Worm (Caenorhabditis elegans): ENCODE results near the gene csn-5.

- TF ChIP-seq ama-1 (optimal IDR thresholded peaks at IDR 0.05) (no peak), pes-1 (GFP tag; IDR thresholded peaks at IDR 0.05) (no peak)
Measured at ce11 chrIV:5682547-5683234, 33.4 kb downstream of the csn-5 start, which contains the start of the genes C55C3.7 and C55C3.6.
